Fruit fly (Drosophila melanogaster) whole organism, embryonic: ENCODE results near the gene a10.

Experiments used
- Adf1 ChIP-seq: fragments of 200-800 bp; sonication (Bioruptor generic); IDR thresholded peaks from 2 replicates; pipeline ENCODE4 v1.3.6; 2022; ENCODE audit warnings: missing biosample characterization, missing genetic modification characterization
- Bdp1 ChIP-seq: fragments of 200-800 bp; sonication (Bioruptor generic); optimal IDR thresholded peaks from 3 replicates; lab custom pipeline; 2016; ENCODE audit warnings: missing biosample characterization, missing genetic modification characterization
- CG10654 ChIP-seq: fragments of 200-800 bp; sonication (Bioruptor generic); optimal IDR thresholded peaks from 2 replicates; lab custom pipeline; 2016; ENCODE audit warnings: missing biosample characterization, missing genetic modification characterization
- CG10959 ChIP-seq: fragments of 200-800 bp; sonication (Bioruptor generic); IDR thresholded peaks from 2 replicates; pipeline ENCODE4 v1.3.6; 2022; ENCODE audit warnings: missing biosample characterization, missing genetic modification characterization
- CG11398 ChIP-seq: fragments of 200-800 bp; sonication (Bioruptor generic); optimal IDR thresholded peaks from 2 replicates; lab custom pipeline; 2016; ENCODE audit warnings: missing biosample characterization, missing genetic modification characterization
- CG11560 ChIP-seq: fragments of 200-800 bp; sonication (Bioruptor generic); IDR thresholded peaks from 3 replicates; pipeline ENCODE4 v1.3.6; 2022; ENCODE audit warnings: missing biosample characterization, missing genetic modification characterization
- CG12071 ChIP-seq: fragments of 200-800 bp; sonication (Bioruptor generic); optimal IDR thresholded peaks from 3 replicates; lab custom pipeline; 2018; ENCODE audit warnings: missing biosample characterization, mild to moderate bottlenecking, missing genetic modification characterization
- CG12659 ChIP-seq: fragments of 200-800 bp; sonication (Bioruptor generic); optimal IDR thresholded peaks from 3 replicates; lab custom pipeline; 2017; ENCODE audit warnings: mild to moderate bottlenecking, missing biosample characterization, missing genetic modification reagents, missing genetic modification characterization
- CG14441 ChIP-seq: fragments of 200-800 bp; sonication (Bioruptor generic); IDR thresholded peaks from 2 replicates; pipeline ENCODE4 v1.3.6; 2022; ENCODE audit warnings: missing biosample characterization, missing genetic modification characterization
- CG15601 ChIP-seq: fragments of 200-800 bp; sonication (Bioruptor generic); optimal IDR thresholded peaks from 3 replicates; lab custom pipeline; 2019; ENCODE audit warnings: missing biosample characterization, mild to moderate bottlenecking, missing genetic modification characterization, moderate library complexity
- CG1602 ChIP-seq: fragments of 200-800 bp; sonication (Bioruptor generic); optimal IDR thresholded peaks from 3 replicates; lab custom pipeline; 2016; ENCODE audit warnings: missing biosample characterization, missing genetic modification characterization
- CG2129 ChIP-seq: fragments of 200-800 bp; sonication (Bioruptor generic); IDR thresholded peaks from 2 replicates; pipeline ENCODE4 v1.3.6; 2022; ENCODE audit warnings: missing biosample characterization, missing genetic modification characterization; ENCODE audit not compliant: partially characterized antibody
- CG2199 ChIP-seq: fragments of 200-800 bp; sonication (Bioruptor generic); IDR thresholded peaks from 3 replicates; pipeline ENCODE4 v1.3.6; 2022; ENCODE audit warnings: missing biosample characterization, missing genetic modification characterization
- CG2678 ChIP-seq: fragments of 200-800 bp; sonication (Bioruptor generic); optimal IDR thresholded peaks from 3 replicates; lab custom pipeline; 2019; ENCODE audit warnings: missing biosample characterization, mild to moderate bottlenecking, missing genetic modification characterization, moderate library complexity
- CG30403 ChIP-seq: fragments of 200-800 bp; sonication (Bioruptor generic); optimal IDR thresholded peaks from 3 replicates; lab custom pipeline; 2016; ENCODE audit warnings: missing biosample characterization, missing genetic modification characterization
- CG31441 ChIP-seq: fragments of 200-800 bp; sonication (Bioruptor generic); IDR thresholded peaks from 2 replicates; pipeline ENCODE4 v1.3.6; 2022; ENCODE audit warnings: missing biosample characterization, missing genetic modification characterization
- CG32532 ChIP-seq: fragments of 200-800 bp; sonication (Bioruptor generic); IDR thresholded peaks from 2 replicates; pipeline ENCODE4 v1.3.6; 2022; ENCODE audit warnings: missing biosample characterization, missing genetic modification characterization
- CG3847 ChIP-seq: fragments of 200-800 bp; sonication (Bioruptor generic); IDR thresholded peaks from 2 replicates; pipeline ENCODE4 v1.3.6; 2022; ENCODE audit warnings: missing biosample characterization, missing genetic modification characterization
- CG42726 ChIP-seq: fragments of 200-800 bp; sonication (Bioruptor generic); IDR thresholded peaks from 2 replicates; pipeline ENCODE4 v1.3.6; 2022; ENCODE audit warnings: missing biosample characterization, missing genetic modification characterization; ENCODE audit not compliant: partially characterized antibody
- CG4360 ChIP-seq: fragments of 200-800 bp; sonication (Bioruptor generic); IDR thresholded peaks from 2 replicates; pipeline ENCODE4 v1.3.6; 2022; ENCODE audit warnings: missing biosample characterization, missing genetic modification characterization
- CG4404 ChIP-seq: fragments of 200-800 bp; sonication (Bioruptor generic); IDR thresholded peaks from 2 replicates; pipeline ENCODE4 v1.3.6; 2022; ENCODE audit warnings: missing biosample characterization, missing genetic modification characterization
- CG5245 ChIP-seq: fragments of 200-800 bp; sonication (Bioruptor generic); optimal IDR thresholded peaks from 3 replicates; lab custom pipeline; 2016; ENCODE audit warnings: missing biosample characterization, missing genetic modification characterization
- CG8359 ChIP-seq: fragments of 200-800 bp; sonication (Bioruptor generic); optimal IDR thresholded peaks from 2 replicates; lab custom pipeline; 2017; ENCODE audit warnings: missing biosample characterization, mild to moderate bottlenecking, missing genetic modification characterization, borderline replicate concordance
- CG8478 ChIP-seq: fragments of >200 bp; optimal IDR thresholded peaks from 2 replicates; lab custom pipeline; 2018
- Dref ChIP-seq: fragments of 200-800 bp; sonication (Bioruptor generic); IDR thresholded peaks from 2 replicates; pipeline ENCODE4 v1.3.6; 2022; ENCODE audit warnings: missing biosample characterization, missing genetic modification characterization
- Fer2 ChIP-seq: fragments of 200-800 bp; sonication (Bioruptor generic); optimal IDR thresholded peaks from 2 replicates; lab custom pipeline; 2018; ENCODE audit warnings: missing biosample characterization, mild to moderate bottlenecking, missing genetic modification characterization, moderate library complexity
- Fer3 ChIP-seq: fragments of 200-800 bp; sonication (Bioruptor generic); optimal IDR thresholded peaks from 2 replicates; lab custom pipeline; 2018; ENCODE audit warnings: missing biosample characterization, mild to moderate bottlenecking, missing genetic modification characterization, moderate library complexity
- Hmr ChIP-seq: fragments of 200-800 bp; sonication (Bioruptor generic); optimal IDR thresholded peaks from 3 replicates; lab custom pipeline; 2017; ENCODE audit warnings: mild to moderate bottlenecking, missing biosample characterization, missing genetic modification reagents, missing genetic modification characterization
- Max ChIP-seq: fragments of 200-800 bp; sonication (Bioruptor generic); optimal IDR thresholded peaks from 2 replicates; lab custom pipeline; 2016; ENCODE audit warnings: missing biosample characterization, mild to moderate bottlenecking, missing genetic modification characterization
- Meics ChIP-seq: fragments of 200-800 bp; sonication (Bioruptor generic); optimal IDR thresholded peaks from 2 replicates; lab custom pipeline; 2017; ENCODE audit warnings: missing biosample characterization, mild to moderate bottlenecking, missing genetic modification characterization
- NC2α ChIP-seq: fragments of 200-800 bp; sonication (Bioruptor generic); optimal IDR thresholded peaks from 2 replicates; lab custom pipeline; 2016; ENCODE audit warnings: missing biosample characterization, missing genetic modification characterization
- NK7.1 ChIP-seq: fragments of 200-800 bp; sonication (Bioruptor generic); optimal IDR thresholded peaks from 3 replicates; lab custom pipeline; 2016; ENCODE audit warnings: missing biosample characterization, missing genetic modification characterization
- Rfx ChIP-seq: fragments of 200-800 bp; sonication (Bioruptor generic); IDR thresholded peaks from 2 replicates; pipeline ENCODE4 v1.3.6; 2022; ENCODE audit warnings: missing biosample characterization, missing genetic modification characterization
- Sin3A ChIP-seq: fragments of >200 bp; optimal IDR thresholded peaks from 2 replicates; lab custom pipeline; 2018
- Sox100B ChIP-seq: fragments of 200-800 bp; sonication (Bioruptor generic); optimal IDR thresholded peaks from 3 replicates; lab custom pipeline; 2018; ENCODE audit warnings: missing biosample characterization, mild to moderate bottlenecking, missing genetic modification characterization
- Trl ChIP-seq, 3 experiments: fragments of >200 bp in 2 of 3; fragments of 200-800 bp in 1 of 3; sonication (Bioruptor generic) in 1 of 3; optimal IDR thresholded peaks; 2 replicates in 1 of 3; 3 replicates in 2 of 3; lab custom pipeline; 2016 to 2017; ENCODE audit warnings: missing biosample characterization in 1 of 3, missing genetic modification characterization in 1 of 3
- al ChIP-seq: fragments of 200-800 bp; sonication (Bioruptor generic); IDR thresholded peaks from 2 replicates; pipeline ENCODE4 v1.3.6; 2022; ENCODE audit warnings: missing biosample characterization, missing genetic modification characterization
- aop ChIP-seq: fragments of 200-800 bp; sonication (Bioruptor generic); IDR thresholded peaks from 2 replicates; pipeline ENCODE4 v1.3.6; 2022; ENCODE audit warnings: missing biosample characterization, missing genetic modification characterization
- ap ChIP-seq: fragments of 200-800 bp; sonication (Bioruptor generic); IDR thresholded peaks from 2 replicates; pipeline ENCODE4 v1.3.6; 2022; ENCODE audit warnings: missing biosample characterization, missing genetic modification characterization
- ems ChIP-seq: fragments of 200-800 bp; sonication (Bioruptor generic); optimal IDR thresholded peaks from 3 replicates; lab custom pipeline; 2016; ENCODE audit warnings: missing biosample characterization, missing genetic modification characterization
- grn ChIP-seq: fragments of 200-800 bp; sonication (Bioruptor generic); optimal IDR thresholded peaks from 3 replicates; lab custom pipeline; 2017; ENCODE audit warnings: missing biosample characterization, missing genetic modification characterization
- knrl ChIP-seq: fragments of 200-800 bp; sonication (Bioruptor generic); IDR thresholded peaks from 3 replicates; pipeline ENCODE4 v1.3.6; 2022; ENCODE audit warnings: missing biosample characterization, missing genetic modification characterization; ENCODE audit not compliant: partially characterized antibody
- lbe ChIP-seq: fragments of 200-800 bp; sonication (Bioruptor generic); optimal IDR thresholded peaks from 2 replicates; lab custom pipeline; 2016; ENCODE audit warnings: missing biosample characterization, mild to moderate bottlenecking, missing genetic modification characterization
- mirr ChIP-seq: fragments of 200-800 bp; sonication (Bioruptor generic); optimal IDR thresholded peaks from 3 replicates; lab custom pipeline; 2018; ENCODE audit warnings: missing biosample characterization, mild to moderate bottlenecking, missing genetic modification characterization
- nmo ChIP-seq: fragments of 200-800 bp; sonication (Bioruptor generic); optimal IDR thresholded peaks from 2 replicates; lab custom pipeline; 2018; ENCODE audit warnings: missing biosample characterization, mild to moderate bottlenecking, missing genetic modification characterization, moderate library complexity
- repo ChIP-seq: fragments of 200-800 bp; sonication (Bioruptor generic); optimal IDR thresholded peaks from 2 replicates; lab custom pipeline; 2016; ENCODE audit warnings: missing biosample characterization, missing genetic modification characterization
- sob ChIP-seq: fragments of 200-800 bp; sonication (Bioruptor generic); IDR thresholded peaks from 2 replicates; pipeline ENCODE4 v1.3.6; 2022; ENCODE audit warnings: missing biosample characterization, missing genetic modification characterization
- sug ChIP-seq: fragments of 200-800 bp; optimal IDR thresholded peaks from 2 replicates; lab custom pipeline; 2019; ENCODE audit warnings: missing biosample characterization, mild to moderate bottlenecking, missing genetic modification characterization, moderate library complexity
- tgo ChIP-seq: fragments of 200-800 bp; sonication (Bioruptor generic); IDR thresholded peaks from 3 replicates; pipeline ENCODE4 v1.3.6; 2022; ENCODE audit warnings: missing biosample characterization, missing genetic modification characterization
- tin ChIP-seq: fragments of 200-800 bp; sonication (Bioruptor generic); optimal IDR thresholded peaks from 3 replicates; lab custom pipeline; 2016; ENCODE audit warnings: missing biosample characterization, missing genetic modification characterization
- vnd ChIP-seq: fragments of 200-800 bp; sonication (Bioruptor generic); IDR thresholded peaks from 3 replicates; pipeline ENCODE4 v1.3.6; 2022; ENCODE audit warnings: missing biosample characterization, missing genetic modification characterization; ENCODE audit not compliant: partially characterized antibody
- vvl ChIP-seq: fragments of 200-800 bp; sonication (Bioruptor generic); IDR thresholded peaks from 2 replicates; pipeline ENCODE4 v1.3.6; 2022; ENCODE audit warnings: missing biosample characterization, missing genetic modification characterization

a10 gene

dm6 chr3L:17008911-17009364 lies 14.6 kb downstream of the a10 start (continued):
- no peak for TF ChIP-seq CG30403 (GFP tag; lab: Kevin White, UChicago)
- TF ChIP-seq Bdp1 (GFP tag; lab: Kevin White, UChicago), result no peak
- TF ChIP-seq CG8478 (lab: Kevin White, UChicago), result no peak
- no peak for TF ChIP-seq Sox100B (GFP tag; lab: Kevin White, UChicago)
- TF ChIP-seq vvl (GFP tag; lab: Robert Waterston, UW), result no peak
- TF ChIP-seq CG12071, result no peak
- no peak for TF ChIP-seq grn (GFP tag; lab: Kevin White, UChicago)
- no peak for TF ChIP-seq CG4404 (GFP tag; lab: Robert Waterston, UW)
- no peak for TF ChIP-seq ap (GFP tag; lab: Robert Waterston, UW)
- no peak for TF ChIP-seq NK7.1
- peak; percentile 14 for TF ChIP-seq Hmr (GFP tag; lab: Kevin White, UChicago)
- no peak for TF ChIP-seq CG10959
- peak; percentile 55; the same call in 1 of the 2 replicates for TF ChIP-seq CG32532
- TF ChIP-seq aop (GFP tag; lab: Robert Waterston, UW), result no peak
- TF ChIP-seq CG2199 (GFP tag; lab: Robert Waterston, UW), result 0 out of 3 replicates have a peak, but pooled peaks have one; percentile 54
- no peak for TF ChIP-seq Fer2 (tag; lab: Kevin White, UChicago)
- peak; percentile 48 for TF ChIP-seq mirr (GFP tag; lab: Kevin White, UChicago)
- no peak for TF ChIP-seq nmo (GFP tag; lab: Kevin White, UChicago)
- no peak for TF ChIP-seq ems (GFP tag; lab: Kevin White, UChicago)
- TF ChIP-seq NC2α (GFP tag; lab: Kevin White, UChicago), result no peak
- no peak for TF ChIP-seq repo (GFP tag; lab: Kevin White, UChicago)
- TF ChIP-seq CG31441 (GFP tag; lab: Robert Waterston, UW), result no peak
- no peak for TF ChIP-seq CG11398 (GFP tag; lab: Kevin White, UChicago)
- TF ChIP-seq CG15601 (tag; lab: Kevin White, UChicago), result no peak
- no peak for TF ChIP-seq tin (GFP tag; lab: Kevin White, UChicago)
- no peak for TF ChIP-seq CG1602 (GFP tag; lab: Kevin White, UChicago)
- no peak for TF ChIP-seq CG3847
- TF ChIP-seq Max (GFP tag; lab: Kevin White, UChicago), result no peak
- TF ChIP-seq CG12659, result no peak
- no peak for TF ChIP-seq Dref (GFP tag; lab: Robert Waterston, UW)
- TF ChIP-seq Meics (GFP tag; lab: Kevin White, UChicago), result no peak
- peak; percentile 11; the same call in 1 of the 2 replicates for TF ChIP-seq al (GFP tag; lab: Robert Waterston, UW)
- no peak for TF ChIP-seq Trl (optimal IDR thresholded peaks at IDR 0.05; lab: Kevin White, UChicago)
- no peak for TF ChIP-seq Trl (GFP tag; optimal IDR thresholded peaks at IDR 0.05; lab: Kevin White, UChicago)
- no peak for TF ChIP-seq CG42726 (GFP tag; lab: Robert Waterston, UW)
- TF ChIP-seq Rfx (GFP tag; lab: Robert Waterston, UW), result peak; percentile 26; the same call in 1 of the 2 replicates
- peak; percentile 78 for TF ChIP-seq sug (tag; lab: Kevin White, UChicago)
- no peak; the same call in 1 of the 2 replicates for TF ChIP-seq Adf1 (GFP tag; lab: Robert Waterston, UW)
- no peak for TF ChIP-seq CG5245 (GFP tag; lab: Kevin White, UChicago)
- TF ChIP-seq CG4360 (GFP tag; lab: Robert Waterston, UW), result no peak
- no peak for TF ChIP-seq vnd (GFP tag; lab: Robert Waterston, UW)
- TF ChIP-seq Sin3A (lab: Kevin White, UChicago), result no peak
- TF ChIP-seq CG10654 (GFP tag; lab: Kevin White, UChicago), result no peak
- no peak for TF ChIP-seq Fer3 (tag; lab: Kevin White, UChicago)
- no peak for TF ChIP-seq lbe
- TF ChIP-seq CG2129 (GFP tag; lab: Robert Waterston, UW), result no peak
- TF ChIP-seq sob (GFP tag; lab: Robert Waterston, UW), result peak; percentile 12; the same call in 1 of the 2 replicates
- no peak for TF ChIP-seq knrl
- no peak for TF ChIP-seq CG11560 (tag; lab: Robert Waterston, UW)
- TF ChIP-seq CG2678 (tag; lab: Kevin White, UChicago), result no peak
- peak; percentile 40; the same call in 1 of the 2 replicates for TF ChIP-seq CG14441 (GFP tag; lab: Robert Waterston, UW)
- no peak for TF ChIP-seq tgo
- TF ChIP-seq CG8359 (GFP tag; lab: Kevin White, UChicago), result no peak
